Fruit fly (Drosophila melanogaster) S2 (cell line): ENCODE measurements around the gene CG15418.

Experiments
- CG8478 ChIP-seq: fragments of >200 bp; optimal IDR thresholded peaks from 2 replicates; lab custom pipeline; 2018
- CTCF ChIP-seq, 2 experiments: fragments of >200 bp; optimal IDR thresholded peaks; 2 replicates each; lab custom pipeline; 2018

DNA sequence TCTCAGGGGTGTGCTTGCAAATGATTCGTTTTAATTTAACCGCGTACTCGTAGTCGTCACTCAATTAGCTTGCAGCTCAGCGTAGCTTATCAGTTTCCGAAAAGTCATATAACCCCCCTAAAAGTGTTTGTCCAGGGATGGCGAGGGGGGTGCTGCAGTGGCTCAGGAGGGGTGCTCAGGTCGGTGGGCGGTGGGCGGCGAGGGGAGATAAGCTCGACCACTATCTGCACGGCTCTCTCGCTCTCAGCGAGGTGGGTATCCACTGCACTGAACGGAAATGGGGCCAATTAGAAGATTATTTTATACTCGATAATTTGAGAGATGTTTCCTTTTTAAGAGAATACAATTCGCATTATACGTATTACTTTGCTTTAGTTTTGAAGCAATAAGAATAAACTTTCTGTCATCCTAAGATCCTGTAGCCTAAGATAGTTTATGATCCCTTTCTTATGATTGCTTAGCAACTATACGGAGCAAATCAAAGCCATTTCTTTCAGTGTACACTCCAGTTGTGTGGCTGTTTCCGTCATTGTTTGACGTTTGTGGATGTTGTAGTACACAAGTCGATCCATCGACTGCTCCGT, 48.2 kb downstream of the CG15418 start:
- TF ChIP-seq CG8478 (lab: Kevin White, UChicago) (no peak), CTCF (optimal IDR thresholded peaks at IDR 0.05; lab: Kevin White, UChicago) (no peak)
